Fruit fly (Drosophila melanogaster) whole organism, pupa: ENCODE data around the gene CG14147.

ENCODE experiments used
- CG10348 ChIP-seq: fragments of 200-800 bp; sonication (Bioruptor generic); IDR thresholded peaks from 2 replicates; pipeline ENCODE4 v1.3.6; 2022; ENCODE audit warnings: missing biosample characterization, missing genetic modification characterization
- CG12605 ChIP-seq: fragments of 200-800 bp; sonication (Bioruptor generic); IDR thresholded peaks from 2 replicates; pipeline ENCODE4 v1.3.6; 2022; ENCODE audit warnings: missing biosample characterization, missing genetic modification characterization
- CG13204 ChIP-seq: fragments of 200-800 bp; sonication (Bioruptor generic); optimal IDR thresholded peaks from 2 replicates; lab custom pipeline; 2018; ENCODE audit warnings: missing biosample characterization, mild to moderate bottlenecking, missing genetic modification characterization, moderate library complexity
- CG14655 ChIP-seq: fragments of 200-800 bp; sonication (Bioruptor generic); optimal IDR thresholded peaks from 3 replicates; lab custom pipeline; 2017; ENCODE audit warnings: mild to moderate bottlenecking, missing biosample characterization, missing genetic modification reagents, missing genetic modification characterization
- CG15710 ChIP-seq: fragments of 200-800 bp; sonication (Bioruptor generic); optimal IDR thresholded peaks from 2 replicates; lab custom pipeline; 2018; ENCODE audit warnings: missing biosample characterization, mild to moderate bottlenecking, missing genetic modification characterization, moderate library complexity
- CG17806 ChIP-seq: fragments of 200-800 bp; sonication (Bioruptor generic); optimal IDR thresholded peaks from 2 replicates; lab custom pipeline; 2018; ENCODE audit warnings: missing biosample characterization, mild to moderate bottlenecking, missing genetic modification characterization, moderate library complexity
- CG32121 ChIP-seq: fragments of 200-800 bp; sonication (Bioruptor generic); IDR thresholded peaks from 2 replicates; pipeline ENCODE4 v1.3.6; 2022; ENCODE audit warnings: missing biosample characterization, missing genetic modification characterization
- CG34367 ChIP-seq: fragments of 200-800 bp; sonication (Bioruptor generic); optimal IDR thresholded peaks from 2 replicates; lab custom pipeline; 2018; ENCODE audit warnings: missing biosample characterization, mild to moderate bottlenecking, missing genetic modification characterization
- CG4496 ChIP-seq: fragments of 200-800 bp; sonication (Bioruptor generic); IDR thresholded peaks from 3 replicates; pipeline ENCODE4 v1.3.6; 2022; ENCODE audit warnings: missing biosample characterization, missing genetic modification characterization
- CG8159 ChIP-seq: fragments of 200-800 bp; sonication (Bioruptor generic); optimal IDR thresholded peaks from 3 replicates; lab custom pipeline; 2018; ENCODE audit warnings: missing biosample characterization, mild to moderate bottlenecking, missing genetic modification characterization, moderate library complexity
- CG8301 ChIP-seq: fragments of 200-800 bp; sonication (Bioruptor generic); optimal IDR thresholded peaks from 2 replicates; lab custom pipeline; 2018; ENCODE audit warnings: missing biosample characterization, mild to moderate bottlenecking, missing genetic modification characterization
- CG9948 ChIP-seq: fragments of 200-800 bp; sonication (Bioruptor generic); optimal IDR thresholded peaks from 2 replicates; lab custom pipeline; 2018; ENCODE audit warnings: missing biosample characterization, mild to moderate bottlenecking, missing genetic modification characterization, moderate library complexity
- D1 ChIP-seq: fragments of 200-800 bp; sonication (Bioruptor generic); optimal IDR thresholded peaks from 2 replicates; lab custom pipeline; 2018; ENCODE audit warnings: missing biosample characterization, mild to moderate bottlenecking, missing genetic modification characterization, moderate library complexity
- EcR ChIP-seq: fragments of 200-800 bp; sonication (Bioruptor generic); optimal IDR thresholded peaks from 3 replicates; lab custom pipeline; 2019; ENCODE audit warnings: missing biosample characterization, missing genetic modification characterization, mild to moderate bottlenecking, moderate library complexity, missing genetic modification reagents
- Ets98B ChIP-seq: fragments of 200-800 bp; sonication (Bioruptor generic); IDR thresholded peaks from 2 replicates; pipeline ENCODE4 v1.3.6; 2022; ENCODE audit warnings: missing biosample characterization, missing genetic modification characterization
- Pif1A ChIP-seq: fragments of 200-800 bp; sonication (Bioruptor generic); optimal IDR thresholded peaks from 3 replicates; lab custom pipeline; 2016; ENCODE audit warnings: missing biosample characterization, missing genetic modification characterization
- Pif1B ChIP-seq: fragments of 200-800 bp; sonication (Bioruptor generic); optimal IDR thresholded peaks from 3 replicates; lab custom pipeline; 2016; ENCODE audit warnings: missing biosample characterization, missing genetic modification characterization
- Snoo ChIP-seq: fragments of 200-800 bp; sonication (Bioruptor generic); optimal IDR thresholded peaks from 3 replicates; lab custom pipeline; 2017; ENCODE audit warnings: missing biosample characterization, mild to moderate bottlenecking, missing genetic modification characterization, inconsistent platforms
- fd96Ca ChIP-seq: fragments of 200-800 bp; sonication (Bioruptor generic); IDR thresholded peaks from 3 replicates; pipeline ENCODE4 v1.3.6; 2022; ENCODE audit warnings: missing biosample characterization, missing genetic modification characterization
- gl ChIP-seq: fragments of 200-800 bp; sonication (Bioruptor generic); optimal IDR thresholded peaks from 2 replicates; lab custom pipeline; 2018; ENCODE audit warnings: missing biosample characterization, mild to moderate bottlenecking, missing genetic modification characterization
- rn ChIP-seq: fragments of 200-800 bp; sonication (Bioruptor generic); IDR thresholded peaks from 2 replicates; pipeline ENCODE4 v1.3.6; 2022; ENCODE audit warnings: missing biosample characterization, missing genetic modification characterization

The CG14147 gene

DNA sequence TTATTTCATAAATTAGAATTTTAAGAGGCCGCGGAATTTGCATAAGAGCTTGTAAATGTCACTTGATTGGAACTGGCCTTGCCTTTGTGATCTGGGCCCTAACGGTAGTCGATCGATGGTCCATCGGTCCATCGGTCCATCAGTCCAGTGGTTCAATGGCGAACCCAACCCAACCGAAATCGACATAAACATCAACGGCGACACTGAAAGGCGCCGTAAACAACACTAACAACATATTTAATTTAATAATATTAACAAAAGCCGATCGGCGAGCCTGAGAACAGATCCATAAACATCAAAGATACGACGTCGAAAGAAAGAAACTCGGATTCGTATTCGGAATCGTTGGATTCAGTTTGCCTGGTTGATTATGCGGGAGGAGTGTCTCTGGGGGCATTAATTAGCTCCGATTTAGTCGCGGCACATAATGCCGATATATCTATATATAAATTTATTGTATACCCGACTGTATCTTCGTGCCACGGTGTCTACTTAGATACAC is 18.8 kb upstream of the CG14147 start:
- TF ChIP-seq Ets98B (no peak), CG12605 (no peak), CG34367 (tag; lab: Kevin White, UChicago) (no peak), CG32121 (GFP tag; lab: Robert Waterston, UW) (no peak), CG13204 (GFP tag; lab: Kevin White, UChicago) (no peak), fd96Ca (GFP tag; lab: Robert Waterston, UW) (no peak), CG17806 (tag; lab: Kevin White, UChicago) (no peak), CG15710 (no peak), Pif1B (no peak), CG8301 (no peak)

DNA sequence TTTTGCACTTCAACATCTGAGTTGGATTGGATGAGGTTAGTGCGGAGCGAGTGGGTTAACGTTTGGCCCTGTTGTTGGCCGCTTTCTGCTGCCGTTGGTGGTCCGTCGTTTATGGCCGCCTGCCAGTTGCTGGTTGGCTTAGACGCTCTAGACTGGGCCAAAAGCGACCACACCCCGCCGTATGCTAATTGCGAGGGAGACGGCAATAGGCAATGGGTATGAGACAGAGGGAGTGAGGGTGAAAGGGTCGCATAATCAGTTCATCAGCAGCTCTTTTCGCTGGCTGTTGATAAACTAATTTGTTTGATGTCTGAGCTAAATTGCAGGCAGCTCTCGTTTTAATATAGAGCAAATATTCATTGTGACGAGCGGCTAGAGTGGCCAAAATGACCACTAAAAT is 15.9 kb upstream of the CG14147 start:
- TF ChIP-seq CG8159 (tag; lab: Kevin White, UChicago) = no peak
- no peak for TF ChIP-seq CG8301

DNA sequence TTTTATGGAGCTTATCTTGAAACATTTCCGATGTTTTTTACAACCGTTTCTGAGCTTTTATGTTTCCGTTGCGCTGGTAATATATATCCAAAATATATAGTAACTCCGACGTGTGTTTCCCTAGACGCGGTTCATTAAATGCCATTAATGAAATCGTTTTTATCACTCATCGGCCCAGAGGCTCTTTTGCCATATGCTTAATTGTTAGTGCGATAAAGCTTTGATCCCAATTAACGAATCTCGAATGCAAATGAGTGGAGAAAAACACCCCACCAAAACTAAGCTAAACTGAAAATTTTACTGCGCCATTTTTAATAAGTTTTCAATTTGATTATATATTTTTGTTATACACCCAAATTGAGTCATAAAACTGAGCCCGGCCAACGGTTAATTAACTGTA is 14.6 kb upstream of the CG14147 start:
- no peak for TF ChIP-seq CG9948 (tag; lab: Kevin White, UChicago)
- TF ChIP-seq gl (tag; lab: Kevin White, UChicago) = no peak
- TF ChIP-seq CG15710 = no peak
- no peak for TF ChIP-seq CG12605
- no peak for TF ChIP-seq D1 (tag; lab: Kevin White, UChicago)
- no peak for TF ChIP-seq CG8159 (tag; lab: Kevin White, UChicago)
- no peak for TF ChIP-seq CG17806 (tag; lab: Kevin White, UChicago)
- TF ChIP-seq rn (GFP tag; lab: Robert Waterston, UW) = no peak
- no peak for TF ChIP-seq Snoo (tag; lab: Kevin White, UChicago)
- no peak for TF ChIP-seq CG8301
- no peak for TF ChIP-seq Pif1A (GFP tag; lab: Kevin White, UChicago)
- no peak for TF ChIP-seq CG34367 (tag; lab: Kevin White, UChicago)
- no peak for TF ChIP-seq CG10348 (GFP tag; lab: Robert Waterston, UW)
- TF ChIP-seq Pif1B = no peak
- TF ChIP-seq CG4496 (GFP tag; lab: Robert Waterston, UW) = no peak
- TF ChIP-seq CG14655 (GFP tag; lab: Kevin White, UChicago) = no peak

DNA sequence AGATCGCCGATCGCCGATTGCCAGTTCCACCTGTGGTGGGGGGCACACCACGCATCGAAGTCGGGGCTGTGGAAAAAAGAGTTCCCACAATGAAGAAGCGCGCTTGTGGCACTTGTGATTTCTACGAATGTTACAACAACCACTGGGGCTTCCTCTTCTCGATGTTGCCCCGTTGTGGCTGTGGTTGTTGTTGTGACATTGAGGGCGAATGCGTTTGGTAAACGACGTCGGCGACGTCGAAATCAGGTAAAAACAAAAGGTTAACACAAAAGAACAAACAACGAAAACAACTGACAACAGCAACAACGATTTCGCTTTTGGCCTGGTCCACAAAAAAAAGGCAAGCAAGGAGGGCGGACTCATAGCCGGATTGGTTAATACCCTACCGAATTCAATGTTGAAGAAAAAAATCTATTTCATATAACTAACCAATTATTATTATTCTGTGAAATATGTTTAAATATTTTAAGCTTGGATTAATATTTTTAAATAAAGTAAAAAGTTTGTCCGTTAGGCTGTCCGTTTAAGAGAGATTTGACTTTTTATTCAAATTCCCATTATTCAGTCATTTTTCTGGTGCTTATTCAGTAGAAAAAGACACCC is 13.7 kb upstream of the CG14147 start:
- peak; percentile 2 for TF ChIP-seq CG8159 (tag; lab: Kevin White, UChicago)
- TF ChIP-seq CG17806 (tag; lab: Kevin White, UChicago) = no peak
- TF ChIP-seq Snoo (tag; lab: Kevin White, UChicago) = peak; percentile 5

- TF ChIP-seq CG8301 = no peak
- no peak for TF ChIP-seq CG4496 (GFP tag; lab: Robert Waterston, UW)
- no peak for TF ChIP-seq Ets98B
- TF ChIP-seq fd96Ca (GFP tag; lab: Robert Waterston, UW) = no peak
- no peak for TF ChIP-seq CG9948 (tag; lab: Kevin White, UChicago)
- TF ChIP-seq CG17806 (tag; lab: Kevin White, UChicago) = no peak
- TF ChIP-seq rn (GFP tag; lab: Robert Waterston, UW) = no peak
- no peak for TF ChIP-seq gl (tag; lab: Kevin White, UChicago)
- no peak for TF ChIP-seq CG13204 (GFP tag; lab: Kevin White, UChicago)
- no peak for TF ChIP-seq CG32121 (GFP tag; lab: Robert Waterston, UW)
- no peak for TF ChIP-seq CG10348 (GFP tag; lab: Robert Waterston, UW)
- TF ChIP-seq CG34367 (tag; lab: Kevin White, UChicago) = no peak
- TF ChIP-seq EcR (GFP tag; lab: Kevin White, UChicago) = no peak
- no peak for TF ChIP-seq Snoo (tag; lab: Kevin White, UChicago)
- TF ChIP-seq Pif1B = no peak
- no peak for TF ChIP-seq CG8159 (tag; lab: Kevin White, UChicago)
- TF ChIP-seq CG12605 = no peak
These were observed 12.8 kb upstream of the CG14147 start for dm6 chr3L:10959660-10960059.

- TF ChIP-seq Snoo (tag; lab: Kevin White, UChicago) (no peak), CG8159 (tag; lab: Kevin White, UChicago) (peak; percentile 12), D1 (tag; lab: Kevin White, UChicago) (no peak), CG4496 (GFP tag; lab: Robert Waterston, UW) (no peak), CG15710 (peak; percentile 1)
- TF ChIP-seq, all 21 proteins: peak for 2
These were observed 10.3 kb upstream of the CG14147 start for dm6 chr3L:10962031-10962679.

- TF ChIP-seq CG32121 (GFP tag; lab: Robert Waterston, UW) = no peak
- TF ChIP-seq fd96Ca (GFP tag; lab: Robert Waterston, UW) = no peak
- TF ChIP-seq gl (tag; lab: Kevin White, UChicago) = no peak
- TF ChIP-seq CG8159 (tag; lab: Kevin White, UChicago) = no peak
- no peak for TF ChIP-seq CG9948 (tag; lab: Kevin White, UChicago)
- TF ChIP-seq Ets98B = no peak
- TF ChIP-seq D1 (tag; lab: Kevin White, UChicago) = no peak
- TF ChIP-seq EcR (GFP tag; lab: Kevin White, UChicago) = no peak
- TF ChIP-seq CG14655 (GFP tag; lab: Kevin White, UChicago) = no peak
- no peak for TF ChIP-seq CG13204 (GFP tag; lab: Kevin White, UChicago)
- TF ChIP-seq CG8301 = no peak
- TF ChIP-seq Snoo (tag; lab: Kevin White, UChicago) = no peak
These were observed 9.7 kb upstream of the CG14147 start for dm6 chr3L:10962718-10963117.
